Fruit fly (Drosophila melanogaster) Kc167 (cell line): ENCODE data around the gene CG10602.

ENCODE experiments used
- Sin3A ChIP-seq: fragments of >200 bp; optimal IDR thresholded peaks from 2 replicates; lab custom pipeline; 2018; ENCODE audit warnings: missing external identifiers
- insv ChIP-seq: fragments of >200 bp; optimal IDR thresholded peaks from 3 replicates; lab custom pipeline; 2018; ENCODE audit warnings: missing external identifiers
- psq ChIP-seq: fragments of >200 bp; optimal IDR thresholded peaks from 2 replicates; lab custom pipeline; 2017; ENCODE audit warnings: missing external identifiers
- ttk ChIP-seq: sonication (Bioruptor generic); optimal IDR thresholded peaks from 2 replicates; lab custom pipeline; 2017; ENCODE audit warnings: missing external identifiers

DNA sequence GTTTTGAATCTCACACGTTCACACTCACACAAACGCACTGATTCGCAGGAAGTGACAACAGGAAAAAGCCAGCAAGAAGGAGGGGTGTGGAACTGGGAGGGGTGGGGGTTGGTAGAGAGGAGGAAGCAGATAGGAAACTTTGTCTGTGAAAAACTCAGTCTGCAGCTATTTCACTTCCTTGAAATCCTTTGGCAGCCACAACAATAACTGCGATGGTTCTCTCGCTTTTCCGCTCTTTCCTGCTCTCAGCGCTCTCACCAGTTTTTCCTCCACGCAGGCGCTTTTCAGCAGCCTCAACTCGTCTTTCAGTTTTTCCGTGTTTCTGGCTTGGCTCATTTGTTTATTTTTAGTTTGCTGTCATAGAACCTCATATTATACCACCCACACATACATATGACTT is 12.2 kb downstream of the CG10602 start:
- no peak for TF ChIP-seq psq (lab: Kevin White, UChicago)
- no peak for TF ChIP-seq Sin3A (lab: Kevin White, UChicago)
- TF ChIP-seq insv (lab: Kevin White, UChicago): no peak
- TF ChIP-seq ttk (lab: Kevin White, UChicago): no peak
